Fruit fly (Drosophila melanogaster): ENCODE data around the gene CG33090.

CG33090 gene

dm6 chr2L:14319005-14319404 lies 15.0 kb upstream of the CG33090 start:
- no peak for TF ChIP-seq psq (optimal IDR thresholded peaks at IDR 0.05)
- TF ChIP-seq Dll (optimal IDR thresholded peaks at IDR 0.05) = no peak
- no peak for TF ChIP-seq EcR (GFP tag; optimal IDR thresholded peaks at IDR 0.05)
- TF ChIP-seq CG8478 (optimal IDR thresholded peaks at IDR 0.05) = no peak

dm6 chr2L:14336311-14336836 lies 2.4 kb downstream of the CG33090 start:
- no peak for TF ChIP-seq Dll (optimal IDR thresholded peaks at IDR 0.05)
- no peak for TF ChIP-seq pan (optimal IDR thresholded peaks at IDR 0.05)
- TF ChIP-seq EcR (GFP tag; optimal IDR thresholded peaks at IDR 0.05) = no peak
- no peak for TF ChIP-seq CG8478 (optimal IDR thresholded peaks at IDR 0.05)
- TF ChIP-seq usp (GFP tag; optimal IDR thresholded peaks at IDR 0.05) = no peak
- no peak for TF ChIP-seq psq (optimal IDR thresholded peaks at IDR 0.05)

dm6 chr2L:14337940-14338339 lies 4.0 kb downstream of the CG33090 start, which contains the start of gene CG15286:
Gene CG15286 (plus strand): TSS chr2L:14338240.
- TF ChIP-seq CG8478 (optimal IDR thresholded peaks at IDR 0.05) (no peak), Dll (optimal IDR thresholded peaks at IDR 0.05) (no peak), usp (GFP tag; optimal IDR thresholded peaks at IDR 0.05) (no peak), EcR (GFP tag; optimal IDR thresholded peaks at IDR 0.05) (no peak), psq (optimal IDR thresholded peaks at IDR 0.05) (no peak), pan (optimal IDR thresholded peaks at IDR 0.05) (no peak)

dm6 chr2L:14340964-14341363 lies 7.0 kb downstream of the CG33090 start:
- TF ChIP-seq pan (optimal IDR thresholded peaks at IDR 0.05) (no peak), Dll (optimal IDR thresholded peaks at IDR 0.05) (no peak), CG8478 (optimal IDR thresholded peaks at IDR 0.05) (no peak), EcR (GFP tag; optimal IDR thresholded peaks at IDR 0.05) (no peak), usp (GFP tag; optimal IDR thresholded peaks at IDR 0.05) (no peak), psq (optimal IDR thresholded peaks at IDR 0.05) (no peak)

dm6 chr2L:14346588-14346987 lies 12.6 kb downstream of the CG33090 start, which contains the start of gene Send2:
Gene Send2 (minus strand): TSS chr2L:14346688.
- no peak for TF ChIP-seq pan (optimal IDR thresholded peaks at IDR 0.05)
- no peak for TF ChIP-seq usp (GFP tag; optimal IDR thresholded peaks at IDR 0.05)
- no peak for TF ChIP-seq CG8478 (optimal IDR thresholded peaks at IDR 0.05)

dm6 chr2L:14348602-14349001 lies 14.6 kb downstream of the CG33090 start, which contains the start of gene mTTF:
Gene mTTF (minus strand): TSS chr2L:14348790.
- TF ChIP-seq EcR (GFP tag; optimal IDR thresholded peaks at IDR 0.05) (no peak), pan (optimal IDR thresholded peaks at IDR 0.05) (no peak), psq (optimal IDR thresholded peaks at IDR 0.05) (no peak), Dll (optimal IDR thresholded peaks at IDR 0.05) (no peak), usp (GFP tag; optimal IDR thresholded peaks at IDR 0.05) (no peak), CG8478 (optimal IDR thresholded peaks at IDR 0.05) (no peak)

dm6 chr2L:14350587-14350986 lies 16.6 kb downstream of the CG33090 start:
- no peak for TF ChIP-seq usp (GFP tag; optimal IDR thresholded peaks at IDR 0.05)
- no peak for TF ChIP-seq psq (optimal IDR thresholded peaks at IDR 0.05)
- TF ChIP-seq Dll (optimal IDR thresholded peaks at IDR 0.05) = no peak
- no peak for TF ChIP-seq CG8478 (optimal IDR thresholded peaks at IDR 0.05)
- no peak for TF ChIP-seq EcR (GFP tag; optimal IDR thresholded peaks at IDR 0.05)
- TF ChIP-seq pan (optimal IDR thresholded peaks at IDR 0.05) = no peak

- TF ChIP-seq EcR (GFP tag; optimal IDR thresholded peaks at IDR 0.05) (no peak), pan (optimal IDR thresholded peaks at IDR 0.05) (no peak), psq (optimal IDR thresholded peaks at IDR 0.05) (no peak), usp (GFP tag; optimal IDR thresholded peaks at IDR 0.05) (no peak), Dll (optimal IDR thresholded peaks at IDR 0.05) (no peak), CG8478 (optimal IDR thresholded peaks at IDR 0.05) (no peak)
Observed at dm6 chr2L:14351441-14352127, 17.6 kb downstream of the CG33090 start, which contains the start of gene CG43052. Gene CG43052 (plus strand): TSS chr2L:14352077.

- peak; percentile 25 for TF ChIP-seq pan (optimal IDR thresholded peaks at IDR 0.05)
- no peak for TF ChIP-seq usp (GFP tag; optimal IDR thresholded peaks at IDR 0.05)
Observed at dm6 chr2L:14355033-14355851, 21.3 kb downstream of the CG33090 start, which contains the start of gene Rab14. Gene Rab14 (plus strand): TSS chr2L:14355145.

- no peak for TF ChIP-seq Dll (optimal IDR thresholded peaks at IDR 0.05)
- no peak for TF ChIP-seq CG8478 (optimal IDR thresholded peaks at IDR 0.05)
- TF ChIP-seq EcR (GFP tag; optimal IDR thresholded peaks at IDR 0.05) = no peak
- TF ChIP-seq psq (optimal IDR thresholded peaks at IDR 0.05) = no peak
- TF ChIP-seq pan (optimal IDR thresholded peaks at IDR 0.05) = no peak
- TF ChIP-seq usp (GFP tag; optimal IDR thresholded peaks at IDR 0.05) = no peak
Observed at dm6 chr2L:14355852-14356174, 21.9 kb downstream of the CG33090 start.

- TF ChIP-seq Dll (optimal IDR thresholded peaks at IDR 0.05) (no peak), usp (GFP tag; optimal IDR thresholded peaks at IDR 0.05) (no peak), psq (optimal IDR thresholded peaks at IDR 0.05) (no peak), CG8478 (optimal IDR thresholded peaks at IDR 0.05) (no peak), pan (optimal IDR thresholded peaks at IDR 0.05) (no peak), EcR (GFP tag; optimal IDR thresholded peaks at IDR 0.05) (no peak)
Observed at dm6 chr2L:14356279-14356678, 22.3 kb downstream of the CG33090 start.

- TF ChIP-seq psq (optimal IDR thresholded peaks at IDR 0.05) (no peak), EcR (GFP tag; optimal IDR thresholded peaks at IDR 0.05) (no peak), usp (GFP tag; optimal IDR thresholded peaks at IDR 0.05) (no peak), pan (optimal IDR thresholded peaks at IDR 0.05) (no peak), Dll (optimal IDR thresholded peaks at IDR 0.05) (no peak), CG8478 (optimal IDR thresholded peaks at IDR 0.05) (no peak)
Observed at dm6 chr2L:14356793-14357372, 22.9 kb downstream of the CG33090 start.

Data from whole organism.